Worm (Caenorhabditis elegans) whole organism, mixed stage, embryonic: ENCODE results near the gene C44C10.9.

ENCODE experiments used
- M03D4.4 ChIP-seq: sonication (generic microtip); optimal IDR thresholded peaks from 2 replicates; lab custom pipeline; 2017; ENCODE audit warnings: mild to moderate bottlenecking, missing genetic modification characterization, missing compliant biosample characterization
- blmp-1 ChIP-seq: fragments of 150-350 bp; optimal IDR thresholded peaks from 2 replicates; lab custom pipeline; 2014; ENCODE audit warnings: missing biosample characterization, missing genetic modification characterization
- ceh-43 ChIP-seq: fragments of 200-800 bp; sonication (Bioruptor generic); optimal IDR thresholded peaks from 2 replicates; lab custom pipeline; 2018; ENCODE audit warnings: mild to moderate bottlenecking, missing genetic modification characterization, moderate library complexity, missing compliant biosample characterization
- ceh-83 ChIP-seq: fragments of 200-800 bp; sonication (Bioruptor generic); optimal IDR thresholded peaks from 2 replicates; lab custom pipeline; 2018; ENCODE audit warnings: mild to moderate bottlenecking, missing genetic modification characterization, missing compliant biosample characterization
- ces-1 ChIP-seq: fragments of 150-350 bp; optimal IDR thresholded peaks from 2 replicates; lab custom pipeline; 2014; ENCODE audit warnings: missing biosample characterization, missing genetic modification reagents, missing genetic modification characterization
- cnd-1 ChIP-seq: fragments of 200-800 bp; sonication (Bioruptor generic); optimal IDR thresholded peaks from 2 replicates; lab custom pipeline; 2018; ENCODE audit warnings: mild to moderate bottlenecking, missing genetic modification characterization, missing compliant biosample characterization
- drap-1 ChIP-seq: fragments of 200-800 bp; sonication (Bioruptor generic); optimal IDR thresholded peaks from 3 replicates; lab custom pipeline; 2018; ENCODE audit warnings: mild to moderate bottlenecking, missing genetic modification characterization, missing compliant biosample characterization
- elt-1 ChIP-seq: sonication (generic microtip); optimal IDR thresholded peaks from 2 replicates; lab custom pipeline; 2017; ENCODE audit warnings: missing genetic modification characterization, mild to moderate bottlenecking, missing compliant biosample characterization, antibody characterized with exemption, moderate library complexity, borderline replicate concordance; ENCODE audit not compliant: insufficient read depth
- elt-3 ChIP-seq: fragments of 150-350 bp; optimal IDR thresholded peaks from 2 replicates; lab custom pipeline; 2014; ENCODE audit warnings: missing biosample characterization, missing genetic modification characterization
- flh-1 ChIP-seq: fragments of 200-800 bp; sonication (Bioruptor generic); optimal IDR thresholded peaks from 2 replicates; lab custom pipeline; 2018; ENCODE audit warnings: mild to moderate bottlenecking, missing genetic modification characterization, moderate library complexity, missing compliant biosample characterization
- ham-2 ChIP-seq: fragments of 200-800 bp; sonication (Bioruptor generic); optimal IDR thresholded peaks from 2 replicates; lab custom pipeline; 2018; ENCODE audit warnings: mild to moderate bottlenecking, missing genetic modification characterization, missing compliant biosample characterization
- hlh-1 ChIP-seq: fragments of 150-350 bp; optimal IDR thresholded peaks from 2 replicates; lab custom pipeline; 2014; ENCODE audit warnings: missing biosample characterization, missing genetic modification reagents, missing genetic modification characterization
- lin-32 ChIP-seq: fragments of 200-800 bp; sonication (Bioruptor generic); optimal IDR thresholded peaks from 2 replicates; lab custom pipeline; 2018; ENCODE audit warnings: mild to moderate bottlenecking, missing genetic modification characterization, missing compliant biosample characterization
- lsy-2 ChIP-seq: fragments of 150-350 bp; optimal IDR thresholded peaks from 2 replicates; lab custom pipeline; 2014; ENCODE audit warnings: missing biosample characterization, missing genetic modification characterization
- mep-1 ChIP-seq: fragments of 150-350 bp; optimal IDR thresholded peaks from 2 replicates; lab custom pipeline; 2017; ENCODE audit warnings: missing biosample characterization, missing genetic modification reagents, missing genetic modification characterization, inconsistent platforms
- nhr-12 ChIP-seq: fragments of 150-350 bp; optimal IDR thresholded peaks from 2 replicates; lab custom pipeline; 2014; ENCODE audit warnings: missing biosample characterization, missing genetic modification characterization
- nhr-2 ChIP-seq: fragments of 150-350 bp; optimal IDR thresholded peaks from 2 replicates; lab custom pipeline; 2014; ENCODE audit warnings: missing biosample characterization, missing genetic modification characterization
- nhr-237 ChIP-seq: fragments of 150-350 bp; optimal IDR thresholded peaks from 2 replicates; lab custom pipeline; 2014; ENCODE audit warnings: missing biosample characterization, missing genetic modification characterization
- nhr-28 ChIP-seq: fragments of 150-350 bp; optimal IDR thresholded peaks from 2 replicates; lab custom pipeline; 2014; ENCODE audit warnings: missing biosample characterization, missing genetic modification characterization
- nhr-76 ChIP-seq: sonication (generic microtip); optimal IDR thresholded peaks from 2 replicates; lab custom pipeline; 2017; ENCODE audit warnings: missing biosample characterization, missing genetic modification characterization
- pha-4 ChIP-seq: fragments of 150-350 bp; optimal IDR thresholded peaks from 2 replicates; lab custom pipeline; 2018; ENCODE audit warnings: missing biosample characterization, missing genetic modification reagents, missing genetic modification characterization
- sem-2 ChIP-seq: fragments of 200-800 bp; sonication (Bioruptor generic); optimal IDR thresholded peaks from 2 replicates; lab custom pipeline; 2018; ENCODE audit warnings: mild to moderate bottlenecking, missing genetic modification characterization, missing compliant biosample characterization
- snpc-4 ChIP-seq: fragments of 150-350 bp; optimal IDR thresholded peaks from 2 replicates; lab custom pipeline; 2014; ENCODE audit warnings: missing biosample characterization, missing genetic modification characterization
- sptf-1 ChIP-seq: sonication (generic microtip); optimal IDR thresholded peaks from 2 replicates; lab custom pipeline; 2017; ENCODE audit warnings: mild to moderate bottlenecking, missing genetic modification characterization, moderate library complexity, missing compliant biosample characterization
- tbx-8 ChIP-seq: fragments of 200-800 bp; sonication (Bioruptor generic); optimal IDR thresholded peaks from 2 replicates; lab custom pipeline; 2018; ENCODE audit warnings: mild to moderate bottlenecking, missing genetic modification characterization, moderate library complexity, missing compliant biosample characterization
- unc-120 ChIP-seq: sonication (generic microtip); optimal IDR thresholded peaks from 2 replicates; lab custom pipeline; 2017; ENCODE audit warnings: missing genetic modification characterization, missing compliant biosample characterization; ENCODE audit not compliant: poor library complexity, severe bottlenecking
- unc-39 ChIP-seq: fragments of 150-350 bp; optimal IDR thresholded peaks from 2 replicates; lab custom pipeline; 2014; ENCODE audit warnings: missing biosample characterization, missing genetic modification characterization
- unc-62 ChIP-seq: fragments of 150-350 bp; optimal IDR thresholded peaks from 2 replicates; lab custom pipeline; 2014; ENCODE audit warnings: missing biosample characterization, missing genetic modification reagents, missing genetic modification characterization
- zip-8 ChIP-seq: fragments of 150-350 bp; optimal IDR thresholded peaks from 2 replicates; lab custom pipeline; 2014; ENCODE audit warnings: missing biosample characterization, missing genetic modification characterization

Gene C44C10.9

DNA sequence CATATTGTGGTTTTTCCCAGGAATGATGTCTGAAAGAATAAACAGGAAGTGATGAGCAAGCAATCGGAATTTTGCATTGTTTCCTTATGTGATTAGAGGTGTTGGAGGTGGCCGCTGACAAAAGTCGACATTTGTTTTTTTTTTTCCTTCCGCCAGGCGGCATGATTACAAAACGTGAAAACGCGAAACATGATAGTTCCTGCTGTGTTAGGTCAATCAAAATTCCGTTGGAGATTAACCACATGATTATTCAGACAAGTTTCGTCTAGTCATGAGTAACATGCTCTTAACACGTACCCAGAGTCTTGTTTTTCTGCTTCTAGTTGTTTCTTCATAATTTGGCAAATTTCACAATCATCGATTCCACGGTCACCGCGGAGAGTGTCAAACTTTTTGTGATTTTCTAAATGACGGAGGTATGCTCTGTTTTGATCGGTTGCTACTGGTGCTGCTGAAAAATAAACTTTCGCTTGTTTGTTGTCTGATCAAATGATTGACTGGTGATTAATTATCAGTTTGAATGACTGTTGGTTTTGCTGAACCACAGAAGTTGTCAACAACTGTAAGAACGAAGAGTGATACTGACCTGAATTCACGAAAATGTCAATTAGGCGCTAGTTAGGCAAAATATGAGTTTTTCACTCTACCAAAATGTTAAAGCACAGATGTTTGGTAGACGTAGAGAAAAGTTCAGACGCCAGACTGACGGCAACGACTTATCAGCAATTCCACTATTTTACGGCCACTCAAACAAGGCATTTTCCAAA, 36.9 kb downstream of the C44C10.9 start:
- TF ChIP-seq lin-32 (no peak), ceh-83 (GFP tag; lab: Kevin White, UChicago) (no peak), zip-8 (tag; lab: Kevin White, UChicago) (no peak), unc-39 (no peak), unc-120 (tag; lab: Kevin White, UChicago) (no peak), M03D4.4 (tag; lab: Kevin White, UChicago) (no peak), tbx-8 (GFP tag; lab: Kevin White, UChicago) (no peak), nhr-12 (tag; lab: Kevin White, UChicago) (no peak), sem-2 (GFP tag; lab: Kevin White, UChicago) (no peak), ceh-43 (GFP tag; lab: Kevin White, UChicago) (no peak)

- TF ChIP-seq cnd-1 (tag; lab: Kevin White, UChicago) (peak; percentile 73), nhr-2 (peak; percentile 49), nhr-28 (tag; lab: Kevin White, UChicago) (no peak), mep-1 (no peak), sptf-1 (no peak)
Observed at ce11 chrX:11675573-11675972, 40.7 kb downstream of the C44C10.9 start.

DNA sequence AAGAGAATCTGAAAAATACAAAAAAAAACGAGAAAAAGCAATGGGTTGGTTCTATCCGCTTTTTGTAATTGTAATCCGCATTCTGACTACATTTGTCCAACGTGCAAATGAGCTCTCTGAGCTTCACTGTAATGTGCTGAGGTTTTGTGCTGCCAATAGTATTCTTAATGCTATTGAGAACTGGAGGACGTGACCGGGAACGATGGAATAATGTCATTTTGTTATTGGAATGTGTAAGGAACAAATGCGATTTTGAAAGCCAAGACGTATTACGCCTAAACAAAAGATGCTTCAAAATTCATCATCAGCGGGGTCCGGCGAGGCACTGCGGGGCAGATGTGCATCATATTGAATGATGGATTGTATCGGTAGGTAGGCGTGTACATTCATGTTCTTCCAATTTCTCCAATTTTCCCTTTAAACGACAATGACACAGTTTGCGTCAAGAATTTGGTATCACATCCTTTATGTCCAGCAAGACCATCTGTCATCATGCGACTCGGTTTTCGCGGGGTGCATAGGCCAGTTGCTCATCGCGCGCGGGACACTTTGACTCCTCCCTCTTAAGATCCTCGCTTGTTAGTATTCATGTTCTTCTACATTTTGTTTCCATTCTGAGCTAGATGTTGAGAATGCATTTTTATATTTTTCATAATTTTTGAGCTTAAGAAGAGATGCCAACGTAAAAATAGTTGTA, 43.1 kb downstream of the C44C10.9 start:
- TF ChIP-seq hlh-1 (no peak), ceh-83 (GFP tag; lab: Kevin White, UChicago) (no peak), lin-32 (peak; percentile 85), flh-1 (no peak), cnd-1 (tag; lab: Kevin White, UChicago) (peak; percentile 82), ces-1 (peak; percentile 65), lsy-2 (tag; lab: Kevin White, UChicago) (no peak), drap-1 (no peak), elt-3 (tag; lab: Kevin White, UChicago) (no peak)

DNA sequence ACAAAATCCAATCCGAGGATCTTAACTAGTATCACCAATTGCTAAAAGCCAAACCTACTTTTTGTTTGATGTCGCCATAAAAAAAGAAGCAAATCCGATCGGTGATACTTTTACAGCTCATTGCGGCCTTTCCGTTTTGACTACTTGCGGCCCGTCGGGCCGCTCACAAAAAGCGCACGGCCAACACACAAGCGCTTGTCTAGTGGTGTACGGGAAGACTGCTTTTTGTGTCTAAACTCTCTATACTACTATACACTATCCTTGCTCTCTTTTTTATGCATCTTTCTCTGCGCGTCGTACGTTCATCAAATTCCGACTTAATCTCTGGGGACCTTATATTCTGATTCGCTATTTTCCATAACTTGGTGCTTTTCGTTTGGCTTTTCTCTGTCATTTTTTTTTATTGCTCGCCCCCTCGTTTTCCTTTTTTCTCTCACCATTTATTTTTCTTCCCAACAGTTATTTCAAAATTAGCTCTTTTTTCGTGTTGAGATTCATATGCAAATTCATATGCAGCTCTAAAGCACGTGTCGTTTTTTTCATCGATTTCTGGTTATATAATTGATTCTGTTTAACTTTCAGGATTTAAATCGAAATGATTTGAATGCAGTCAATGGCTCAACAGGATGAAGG, 49.7 kb downstream of the C44C10.9 start, which contains the start of gene noca-2:
Gene noca-2 (plus strand): TSS at position 583 of the 633 bp plus-strand sequence.
- TF ChIP-seq ces-1, result peak; percentile 83
- TF ChIP-seq unc-120 (tag; lab: Kevin White, UChicago), result peak; percentile 16
- peak; percentile 83 for TF ChIP-seq ham-2
- peak; percentile 25 for TF ChIP-seq lsy-2 (tag; lab: Kevin White, UChicago)
- no peak for TF ChIP-seq blmp-1
- TF ChIP-seq mep-1, result peak; percentile 12
- no peak for TF ChIP-seq nhr-237
- TF ChIP-seq snpc-4 (tag; lab: Kevin White, UChicago), result no peak
- no peak for TF ChIP-seq elt-1
- TF ChIP-seq hlh-1, result peak; percentile 23

DNA sequence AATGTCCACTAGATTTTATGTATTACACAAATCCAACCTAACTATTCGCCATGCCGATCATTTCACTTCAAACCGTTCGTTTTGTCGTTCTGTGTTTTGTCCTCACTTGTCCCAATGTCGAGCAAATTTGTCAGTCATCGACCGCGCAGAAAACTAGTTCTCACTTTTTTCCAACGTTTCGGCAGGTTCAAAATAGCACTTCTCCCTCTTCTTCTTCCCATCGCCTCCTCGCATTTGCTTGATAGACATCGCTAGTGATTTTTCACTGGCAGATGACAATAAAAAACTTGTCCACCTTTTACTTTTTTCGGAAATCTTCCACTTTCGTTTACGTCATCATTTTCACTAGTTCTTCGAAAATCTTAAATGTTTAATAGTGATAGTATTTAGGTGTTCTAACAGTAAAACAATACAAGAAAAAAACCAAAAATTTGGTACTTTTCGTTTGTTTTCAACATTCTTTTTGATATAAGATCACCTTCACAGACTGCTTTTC, 50.7 kb downstream of the C44C10.9 start:
- TF ChIP-seq mep-1 (no peak), nhr-2 (no peak), lsy-2 (tag; lab: Kevin White, UChicago) (no peak), unc-39 (no peak), lin-32 (no peak), pha-4 (tag; lab: Kevin White, UChicago) (no peak), nhr-76 (tag; lab: Kevin White, UChicago) (no peak), unc-120 (tag; lab: Kevin White, UChicago) (no peak), zip-8 (tag; lab: Kevin White, UChicago) (no peak), ceh-43 (GFP tag; lab: Kevin White, UChicago) (no peak), sptf-1 (no peak), cnd-1 (tag; lab: Kevin White, UChicago) (no peak), elt-3 (tag; lab: Kevin White, UChicago) (no peak), M03D4.4 (tag; lab: Kevin White, UChicago) (no peak), tbx-8 (GFP tag; lab: Kevin White, UChicago) (no peak), unc-62 (no peak)
